Worm (Caenorhabditis elegans) whole organism, L3 larva: Measurements from ENCODE around the gene fum-1.

Experiments used
- hmg-11 ChIP-seq: sonication (generic microtip); optimal IDR thresholded peaks from 2 replicates; lab custom pipeline; 2016; ENCODE audit warnings: missing genetic modification characterization, missing compliant biosample characterization
- lin-39 ChIP-seq: fragments of 150-350 bp; optimal IDR thresholded peaks from 2 replicates; lab custom pipeline; 2018; ENCODE audit warnings: missing biosample characterization, missing genetic modification reagents, missing genetic modification characterization
- pqm-1 ChIP-seq: fragments of 150-350 bp; optimal IDR thresholded peaks from 2 replicates; lab custom pipeline; 2017; ENCODE audit warnings: missing biosample characterization, missing genetic modification characterization, inconsistent platforms

DNA sequence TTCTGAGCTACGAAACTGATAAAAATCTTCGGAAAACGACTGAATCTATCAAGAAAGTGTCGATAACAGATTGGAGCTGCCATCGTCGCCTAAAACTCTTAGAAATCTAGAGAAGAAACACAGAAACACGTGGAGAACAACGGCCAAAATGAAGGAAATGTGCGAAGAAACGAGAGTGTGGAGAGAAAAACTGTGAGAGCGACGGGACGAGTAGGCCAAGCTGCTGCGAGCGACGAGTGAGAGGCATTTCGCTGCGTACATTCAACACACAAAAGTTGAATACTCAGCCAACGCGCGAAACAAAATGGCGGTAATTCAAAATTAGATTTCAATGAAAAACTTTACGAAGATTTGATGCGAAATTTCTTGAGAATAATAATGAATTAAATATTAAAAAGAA, 32.9 kb downstream of the fum-1 start:
- TF ChIP-seq pqm-1 (tag; lab: Kevin White, UChicago) = peak; percentile 85
- peak; percentile 87 for TF ChIP-seq lin-39 (tag; lab: Kevin White, UChicago)
- peak; percentile 68 for TF ChIP-seq hmg-11 (tag; lab: Kevin White, UChicago)
